Worm (Caenorhabditis elegans): ENCODE results near the gene C16D9.6.

C16D9.6 gene

ce11 chrV:8282933-8283332 is 32.8 kb upstream of the C16D9.6 start:
- TF ChIP-seq sea-1 (GFP tag; conservative IDR thresholded peaks at IDR 0.05) (no peak), hmbx-1 (tag; optimal IDR thresholded peaks at IDR 0.05) (no peak), F13C5.2 (tag; optimal IDR thresholded peaks at IDR 0.05) (no peak), B0310.2 (tag; optimal IDR thresholded peaks at IDR 0.05) (no peak), flt-1 (GFP tag; IDR thresholded peaks at IDR 0.05) (no peak), tbx-11 (GFP tag; IDR thresholded peaks at IDR 0.05) (no peak), pes-1 (GFP tag; IDR thresholded peaks at IDR 0.05) (no peak), aly-1 (tag; optimal IDR thresholded peaks at IDR 0.05) (no peak), scrt-1 (GFP tag; IDR thresholded peaks at IDR 0.05) (no peak)

- no peak for TF ChIP-seq hmbx-1 (tag; optimal IDR thresholded peaks at IDR 0.05)
- no peak for TF ChIP-seq ama-1 (optimal IDR thresholded peaks at IDR 0.05)
- TF ChIP-seq hmg-4 (GFP tag; optimal IDR thresholded peaks at IDR 0.05) = no peak
- TF ChIP-seq ceh-13 (GFP tag; optimal IDR thresholded peaks at IDR 0.05) = no peak
- no peak for TF ChIP-seq F13C5.2 (tag; optimal IDR thresholded peaks at IDR 0.05)
- no peak for TF ChIP-seq tbx-11 (GFP tag; IDR thresholded peaks at IDR 0.05)
- no peak for TF ChIP-seq tra-4 (tag; optimal IDR thresholded peaks at IDR 0.05)
- TF ChIP-seq pes-1 (GFP tag; IDR thresholded peaks at IDR 0.05) = no peak
- no peak for TF ChIP-seq tbx-37 (GFP tag; conservative IDR thresholded peaks at IDR 0.05)
- no peak for TF ChIP-seq B0310.2 (tag; optimal IDR thresholded peaks at IDR 0.05)
- TF ChIP-seq ets-7 (tag; optimal IDR thresholded peaks at IDR 0.05) = no peak
- TF ChIP-seq hnd-1 (tag; optimal IDR thresholded peaks at IDR 0.05) = no peak
- TF ChIP-seq flt-1 (GFP tag; IDR thresholded peaks at IDR 0.05) = no peak
- TF ChIP-seq ceh-36 (tag; optimal IDR thresholded peaks at IDR 0.05) = no peak
- TF ChIP-seq aly-1 (tag; optimal IDR thresholded peaks at IDR 0.05) = no peak
- TF ChIP-seq sea-1 (GFP tag; conservative IDR thresholded peaks at IDR 0.05) = no peak
- no peak for TF ChIP-seq scrt-1 (GFP tag; IDR thresholded peaks at IDR 0.05)
These were observed 31.5 kb upstream of the C16D9.6 start for ce11 chrV:8281646-8282045.

ce11 chrV:8280770-8281169 is 30.7 kb upstream of the C16D9.6 start, which contains the start of gene str-135:
Gene str-135 (minus strand): TSS chrV:8280870.
- TF ChIP-seq hmg-4 (GFP tag; optimal IDR thresholded peaks at IDR 0.05) (no peak), pes-1 (GFP tag; IDR thresholded peaks at IDR 0.05) (no peak), hnd-1 (tag; optimal IDR thresholded peaks at IDR 0.05) (no peak), ceh-36 (tag; optimal IDR thresholded peaks at IDR 0.05) (no peak), flt-1 (GFP tag; IDR thresholded peaks at IDR 0.05) (no peak), ceh-13 (GFP tag; optimal IDR thresholded peaks at IDR 0.05) (no peak), tra-4 (tag; optimal IDR thresholded peaks at IDR 0.05) (no peak)

ce11 chrV:8278830-8279229 is 28.7 kb upstream of the C16D9.6 start, which contains the start of gene str-136:
Gene str-136 (minus strand): TSS chrV:8278930.
- TF ChIP-seq ets-7 (tag; optimal IDR thresholded peaks at IDR 0.05) (no peak), ama-1 (optimal IDR thresholded peaks at IDR 0.05) (no peak), tbx-11 (GFP tag; IDR thresholded peaks at IDR 0.05) (no peak), F13C5.2 (tag; optimal IDR thresholded peaks at IDR 0.05) (no peak), tra-4 (tag; optimal IDR thresholded peaks at IDR 0.05) (no peak), pes-1 (GFP tag; IDR thresholded peaks at IDR 0.05) (no peak), scrt-1 (GFP tag; IDR thresholded peaks at IDR 0.05) (no peak), hmg-4 (GFP tag; optimal IDR thresholded peaks at IDR 0.05) (no peak), hnd-1 (tag; optimal IDR thresholded peaks at IDR 0.05) (no peak), flt-1 (GFP tag; IDR thresholded peaks at IDR 0.05) (no peak), aly-1 (tag; optimal IDR thresholded peaks at IDR 0.05) (no peak), sea-1 (GFP tag; conservative IDR thresholded peaks at IDR 0.05) (no peak), ceh-13 (GFP tag; optimal IDR thresholded peaks at IDR 0.05) (no peak), tbx-37 (GFP tag; conservative IDR thresholded peaks at IDR 0.05) (no peak), hmbx-1 (tag; optimal IDR thresholded peaks at IDR 0.05) (no peak), ceh-36 (tag; optimal IDR thresholded peaks at IDR 0.05) (no peak), B0310.2 (tag; optimal IDR thresholded peaks at IDR 0.05) (no peak)

ce11 chrV:8271995-8272394 is 21.9 kb upstream of the C16D9.6 start, which contains the start of gene asp-5:
Gene asp-5 (plus strand): TSS chrV:8272385.
- no peak for TF ChIP-seq tra-4 (tag; optimal IDR thresholded peaks at IDR 0.05)
- no peak for TF ChIP-seq tbx-37 (GFP tag; conservative IDR thresholded peaks at IDR 0.05)
- TF ChIP-seq scrt-1 (GFP tag; IDR thresholded peaks at IDR 0.05) = no peak
- TF ChIP-seq hnd-1 (tag; optimal IDR thresholded peaks at IDR 0.05) = no peak
- TF ChIP-seq ceh-13 (GFP tag; optimal IDR thresholded peaks at IDR 0.05) = no peak

ce11 chrV:8271395-8271794 is 21.3 kb upstream of the C16D9.6 start:
- no peak for TF ChIP-seq ceh-13 (GFP tag; optimal IDR thresholded peaks at IDR 0.05)
- TF ChIP-seq B0310.2 (tag; optimal IDR thresholded peaks at IDR 0.05) = no peak
- TF ChIP-seq ets-7 (tag; optimal IDR thresholded peaks at IDR 0.05) = no peak
- no peak for TF ChIP-seq tra-4 (tag; optimal IDR thresholded peaks at IDR 0.05)
- TF ChIP-seq tbx-37 (GFP tag; conservative IDR thresholded peaks at IDR 0.05) = no peak
- no peak for TF ChIP-seq hnd-1 (tag; optimal IDR thresholded peaks at IDR 0.05)
- TF ChIP-seq ceh-36 (tag; optimal IDR thresholded peaks at IDR 0.05) = no peak
- TF ChIP-seq hmbx-1 (tag; optimal IDR thresholded peaks at IDR 0.05) = no peak

ce11 chrV:8269878-8270277 is 19.8 kb upstream of the C16D9.6 start:
- TF ChIP-seq ets-7 (tag; optimal IDR thresholded peaks at IDR 0.05) = no peak
- TF ChIP-seq tbx-37 (GFP tag; conservative IDR thresholded peaks at IDR 0.05) = no peak
- no peak for TF ChIP-seq tbx-11 (GFP tag; IDR thresholded peaks at IDR 0.05)
- no peak for TF ChIP-seq ceh-13 (GFP tag; optimal IDR thresholded peaks at IDR 0.05)

- TF ChIP-seq sea-1 (GFP tag; conservative IDR thresholded peaks at IDR 0.05) = no peak
- no peak for TF ChIP-seq hnd-1 (tag; optimal IDR thresholded peaks at IDR 0.05)
- TF ChIP-seq pes-1 (GFP tag; IDR thresholded peaks at IDR 0.05) = no peak
- TF ChIP-seq tbx-37 (GFP tag; conservative IDR thresholded peaks at IDR 0.05) = no peak
- no peak for TF ChIP-seq ama-1 (optimal IDR thresholded peaks at IDR 0.05)
- no peak for TF ChIP-seq scrt-1 (GFP tag; IDR thresholded peaks at IDR 0.05)
These were observed 18.8 kb upstream of the C16D9.6 start, which contains the start of the genes asp-6 and asp-12 for ce11 chrV:8268902-8269301. Gene asp-6 (minus strand): TSS chrV:8268937. Gene asp-12 (plus strand): TSS chrV:8269210.

Measured in whole organism, early embryonic.